Fruit fly (Drosophila melanogaster) whole organism, embryonic: ENCODE data around the gene Evi5.
A peak's percentile ranks its signal among the peaks of the same experiment; 100 is the strongest.

Experiments used
- Atf-2 ChIP-seq: fragments of 200-800 bp; sonication (Bioruptor generic); optimal IDR thresholded peaks from 2 replicates; lab custom pipeline; 2016; ENCODE audit warnings: missing biosample characterization, missing genetic modification characterization
- CG10959 ChIP-seq: fragments of 200-800 bp; sonication (Bioruptor generic); IDR thresholded peaks from 2 replicates; pipeline ENCODE4 v1.3.6; 2022; ENCODE audit warnings: missing biosample characterization, missing genetic modification characterization
- CG11723 ChIP-seq: fragments of 200-800 bp; sonication (Bioruptor generic); optimal IDR thresholded peaks from 2 replicates; lab custom pipeline; 2017; ENCODE audit warnings: missing biosample characterization, mild to moderate bottlenecking, missing genetic modification characterization
- CG12155 ChIP-seq: fragments of 200-800 bp; sonication (Bioruptor generic); optimal IDR thresholded peaks from 3 replicates; lab custom pipeline; 2016; ENCODE audit warnings: missing biosample characterization, missing genetic modification characterization
- CG12236 ChIP-seq: fragments of 200-800 bp; sonication (Bioruptor generic); optimal IDR thresholded peaks from 2 replicates; lab custom pipeline; 2016; ENCODE audit warnings: missing biosample characterization, missing genetic modification characterization
- CG12942 ChIP-seq: fragments of 200-800 bp; sonication (Bioruptor generic); optimal IDR thresholded peaks from 3 replicates; lab custom pipeline; 2016; ENCODE audit warnings: missing biosample characterization, missing genetic modification characterization
- CG13424 ChIP-seq: fragments of 200-800 bp; sonication (Bioruptor generic); optimal IDR thresholded peaks from 2 replicates; lab custom pipeline; 2019; ENCODE audit warnings: missing biosample characterization, mild to moderate bottlenecking, missing genetic modification characterization, moderate library complexity
- CG13894 ChIP-seq: fragments of 200-800 bp; sonication (Bioruptor generic); optimal IDR thresholded peaks from 3 replicates; lab custom pipeline; 2018; ENCODE audit warnings: missing biosample characterization, mild to moderate bottlenecking, missing genetic modification characterization, moderate library complexity
- CG15011 ChIP-seq: fragments of 200-800 bp; sonication (Bioruptor generic); optimal IDR thresholded peaks from 3 replicates; lab custom pipeline; 2018; ENCODE audit warnings: missing biosample characterization, mild to moderate bottlenecking, missing genetic modification characterization
- CG15479 ChIP-seq: fragments of 200-800 bp; sonication (Bioruptor generic); optimal IDR thresholded peaks from 3 replicates; lab custom pipeline; 2019; ENCODE audit warnings: missing biosample characterization, mild to moderate bottlenecking, missing genetic modification characterization, moderate library complexity
- CG15601 ChIP-seq: fragments of 200-800 bp; sonication (Bioruptor generic); optimal IDR thresholded peaks from 3 replicates; lab custom pipeline; 2019; ENCODE audit warnings: missing biosample characterization, mild to moderate bottlenecking, missing genetic modification characterization, moderate library complexity
- CG1603 ChIP-seq: fragments of 200-800 bp; sonication (Bioruptor generic); optimal IDR thresholded peaks from 2 replicates; lab custom pipeline; 2019; ENCODE audit warnings: missing biosample characterization, mild to moderate bottlenecking, missing genetic modification characterization, moderate library complexity
- CG16779 ChIP-seq: fragments of 200-800 bp; sonication (Bioruptor generic); IDR thresholded peaks from 2 replicates; pipeline ENCODE4 v1.3.6; 2022; ENCODE audit warnings: missing biosample characterization, missing genetic modification characterization
- CG17385 ChIP-seq: fragments of 200-800 bp; sonication (Bioruptor generic); optimal IDR thresholded peaks from 3 replicates; lab custom pipeline; 2018; ENCODE audit warnings: missing biosample characterization, mild to moderate bottlenecking, missing genetic modification characterization
- CG18476 ChIP-seq: fragments of 200-800 bp; sonication (Bioruptor generic); optimal IDR thresholded peaks from 2 replicates; lab custom pipeline; 2016; ENCODE audit warnings: missing biosample characterization, mild to moderate bottlenecking, missing genetic modification characterization
- CG31441 ChIP-seq: fragments of 200-800 bp; sonication (Bioruptor generic); IDR thresholded peaks from 2 replicates; pipeline ENCODE4 v1.3.6; 2022; ENCODE audit warnings: missing biosample characterization, missing genetic modification characterization
- CG32772 ChIP-seq: fragments of 200-800 bp; sonication (Bioruptor generic); IDR thresholded peaks from 2 replicates; pipeline ENCODE4 v1.3.6; 2022; ENCODE audit warnings: missing biosample characterization, missing genetic modification characterization
- CG42726 ChIP-seq: fragments of 200-800 bp; sonication (Bioruptor generic); IDR thresholded peaks from 2 replicates; pipeline ENCODE4 v1.3.6; 2022; ENCODE audit warnings: missing biosample characterization, missing genetic modification characterization; ENCODE audit not compliant: partially characterized antibody
- CG4404 ChIP-seq: fragments of 200-800 bp; sonication (Bioruptor generic); IDR thresholded peaks from 2 replicates; pipeline ENCODE4 v1.3.6; 2022; ENCODE audit warnings: missing biosample characterization, missing genetic modification characterization
- CG4730 ChIP-seq: fragments of 200-800 bp; sonication (Bioruptor generic); IDR thresholded peaks from 2 replicates; pipeline ENCODE4 v1.3.6; 2022; ENCODE audit warnings: missing biosample characterization, missing genetic modification characterization
- CG8290 ChIP-seq, 3 experiments: fragments of 200-800 bp; sonication (Bioruptor generic); optimal IDR thresholded peaks; 2 replicates each; lab custom pipeline; 2016 to 2019; ENCODE audit warnings: missing biosample characterization in 3 of 3, missing genetic modification characterization in 3 of 3, mild to moderate bottlenecking in 2 of 3, moderate library complexity in 1 of 3
- CG8478 ChIP-seq: fragments of >200 bp; optimal IDR thresholded peaks from 2 replicates; lab custom pipeline; 2018
- CG8765 ChIP-seq: fragments of 200-800 bp; sonication (Bioruptor generic); IDR thresholded peaks from 2 replicates; pipeline ENCODE4 v1.3.6; 2022; ENCODE audit warnings: missing biosample characterization, missing genetic modification characterization
- CG9876 ChIP-seq: fragments of 200-800 bp; sonication (Bioruptor generic); optimal IDR thresholded peaks from 2 replicates; lab custom pipeline; 2016; ENCODE audit warnings: missing biosample characterization, missing genetic modification characterization
- Camta ChIP-seq: fragments of 200-800 bp; sonication (Bioruptor generic); optimal IDR thresholded peaks from 2 replicates; lab custom pipeline; 2016; ENCODE audit warnings: missing biosample characterization, missing genetic modification characterization
- CkIIα-i1 ChIP-seq: fragments of 200-800 bp; sonication (Bioruptor generic); IDR thresholded peaks from 2 replicates; pipeline ENCODE4 v1.3.6; 2022; ENCODE audit warnings: missing biosample characterization, missing genetic modification characterization
- E2f2 ChIP-seq: fragments of 200-800 bp; sonication (Bioruptor generic); IDR thresholded peaks from 2 replicates; pipeline ENCODE4 v1.3.6; 2022; ENCODE audit warnings: missing biosample characterization, missing genetic modification characterization
- ERR ChIP-seq: fragments of 200-800 bp; sonication (Bioruptor generic); optimal IDR thresholded peaks from 2 replicates; lab custom pipeline; 2016; ENCODE audit warnings: missing biosample characterization, missing genetic modification characterization
- HLHmδ ChIP-seq: fragments of 200-800 bp; sonication (Bioruptor generic); optimal IDR thresholded peaks from 2 replicates; lab custom pipeline; 2018; ENCODE audit warnings: missing biosample characterization, mild to moderate bottlenecking, missing genetic modification characterization, moderate library complexity
- Hmr ChIP-seq: fragments of 200-800 bp; sonication (Bioruptor generic); optimal IDR thresholded peaks from 3 replicates; lab custom pipeline; 2017; ENCODE audit warnings: mild to moderate bottlenecking, missing biosample characterization, missing genetic modification reagents, missing genetic modification characterization
- Hmx ChIP-seq: fragments of 200-800 bp; sonication (Bioruptor generic); optimal IDR thresholded peaks from 2 replicates; lab custom pipeline; 2016; ENCODE audit warnings: missing biosample characterization, missing genetic modification characterization
- Nf-YB ChIP-seq: fragments of 200-800 bp; sonication (Bioruptor generic); optimal IDR thresholded peaks from 3 replicates; lab custom pipeline; 2019; ENCODE audit warnings: missing biosample characterization, mild to moderate bottlenecking, missing genetic modification characterization, moderate library complexity
- Rx ChIP-seq: fragments of 200-800 bp; sonication (Bioruptor generic); IDR thresholded peaks from 2 replicates; pipeline ENCODE4 v1.3.6; 2022; ENCODE audit warnings: missing biosample characterization, missing genetic modification characterization
- Trl ChIP-seq, 3 experiments: fragments of >200 bp in 2 of 3; fragments of 200-800 bp in 1 of 3; sonication (Bioruptor generic) in 1 of 3; optimal IDR thresholded peaks; 2 replicates in 1 of 3; 3 replicates in 2 of 3; lab custom pipeline; 2016 to 2017; ENCODE audit warnings: missing biosample characterization in 1 of 3, missing genetic modification characterization in 1 of 3
- ash1 ChIP-seq: fragments of 200-800 bp; sonication (Bioruptor generic); optimal IDR thresholded peaks from 2 replicates; lab custom pipeline; 2018; ENCODE audit warnings: missing biosample characterization, mild to moderate bottlenecking, missing genetic modification characterization
- az2 ChIP-seq: fragments of 200-800 bp; sonication (Bioruptor generic); optimal IDR thresholded peaks from 3 replicates; lab custom pipeline; 2016; ENCODE audit warnings: missing biosample characterization, missing genetic modification characterization
- cato ChIP-seq: fragments of 200-800 bp; sonication (Bioruptor generic); optimal IDR thresholded peaks from 2 replicates; lab custom pipeline; 2016; ENCODE audit warnings: missing biosample characterization, missing genetic modification characterization, borderline replicate concordance
- danr ChIP-seq: fragments of 200-800 bp; sonication (Bioruptor generic); IDR thresholded peaks from 2 replicates; pipeline ENCODE4 v1.3.6; 2022; ENCODE audit warnings: missing biosample characterization, missing genetic modification characterization
- dm ChIP-seq: fragments of 200-800 bp; sonication (Bioruptor generic); optimal IDR thresholded peaks from 3 replicates; lab custom pipeline; 2016; ENCODE audit warnings: missing biosample characterization, missing genetic modification characterization
- eve ChIP-seq, 2 experiments: fragments of >200 bp; optimal IDR thresholded peaks; 2 replicates each; lab custom pipeline; 2017; ENCODE audit warnings: missing biosample characterization in 2 of 2, missing genetic modification characterization in 2 of 2
- fd102C ChIP-seq: fragments of 200-800 bp; sonication (Bioruptor generic); optimal IDR thresholded peaks from 2 replicates; lab custom pipeline; 2018; ENCODE audit warnings: missing biosample characterization, mild to moderate bottlenecking, missing genetic modification characterization, moderate library complexity
- gce ChIP-seq: fragments of 200-800 bp; sonication (Bioruptor generic); IDR thresholded peaks from 3 replicates; pipeline ENCODE4 v1.3.6; 2022; ENCODE audit warnings: missing biosample characterization, missing genetic modification characterization
- gcm2 ChIP-seq: fragments of 200-800 bp; sonication (Bioruptor generic); optimal IDR thresholded peaks from 2 replicates; lab custom pipeline; 2016; ENCODE audit warnings: missing biosample characterization, missing genetic modification characterization
- lilli ChIP-seq: fragments of 200-800 bp; sonication (Bioruptor generic); optimal IDR thresholded peaks from 3 replicates; lab custom pipeline; 2016; ENCODE audit warnings: missing biosample characterization, missing genetic modification characterization
- prd ChIP-seq, 3 experiments: fragments of >200 bp in 2 of 3; fragments of 200-800 bp in 1 of 3; sonication (Bioruptor generic) in 1 of 3; optimal IDR thresholded peaks in 2 of 3; IDR thresholded peaks in 1 of 3; 2 replicates in 2 of 3; 3 replicates in 1 of 3; pipeline versions ENCODE4 v1.3.6 to Lab custom; 2017 to 2022; ENCODE audit warnings: missing biosample characterization in 1 of 3, missing genetic modification characterization in 1 of 3
- pum ChIP-seq: fragments of 200-800 bp; sonication (Bioruptor generic); optimal IDR thresholded peaks from 2 replicates; lab custom pipeline; 2016; ENCODE audit warnings: missing biosample characterization, missing genetic modification characterization
- run ChIP-seq: fragments of 200-800 bp; sonication (Bioruptor generic); optimal IDR thresholded peaks from 3 replicates; lab custom pipeline; 2018; ENCODE audit warnings: missing biosample characterization, mild to moderate bottlenecking, missing genetic modification characterization
- stc ChIP-seq: fragments of 200-800 bp; sonication (Bioruptor generic); IDR thresholded peaks from 2 replicates; pipeline ENCODE4 v1.3.6; 2022; ENCODE audit warnings: missing biosample characterization, missing genetic modification characterization
- vnd ChIP-seq: fragments of 200-800 bp; sonication (Bioruptor generic); IDR thresholded peaks from 3 replicates; pipeline ENCODE4 v1.3.6; 2022; ENCODE audit warnings: missing biosample characterization, missing genetic modification characterization; ENCODE audit not compliant: partially characterized antibody

Evi5 gene

DNA sequence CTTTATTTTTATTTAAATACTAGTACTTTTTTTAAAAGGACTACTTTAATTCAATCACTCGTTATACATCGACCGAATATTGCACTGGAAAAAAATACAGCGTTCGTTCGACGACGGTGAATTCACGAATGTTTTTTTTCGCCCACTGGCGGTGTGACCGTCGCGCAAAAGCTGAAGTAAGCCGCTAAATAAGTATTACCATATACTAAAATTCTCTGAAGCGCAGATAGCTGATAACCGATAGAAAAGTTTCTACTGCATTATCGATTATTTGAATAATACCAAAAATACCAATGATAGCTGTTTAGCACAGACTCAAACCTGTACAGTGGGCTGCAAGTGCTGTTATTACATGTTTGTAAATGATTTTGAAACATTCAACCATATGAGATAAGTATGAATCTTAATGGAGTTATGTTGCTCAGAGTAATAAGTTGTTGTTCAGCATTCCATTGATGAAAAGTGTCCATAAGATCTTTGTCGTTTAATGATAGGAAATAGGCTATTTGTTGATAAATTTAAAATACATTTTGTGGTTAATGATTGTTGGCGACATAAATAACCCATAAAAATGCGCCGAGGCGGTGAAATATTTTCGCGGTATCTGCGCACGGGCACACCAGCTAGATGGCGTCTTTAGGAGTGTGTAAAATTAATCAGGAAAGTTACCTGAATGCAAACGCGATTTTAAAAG, at the start of gene Evi5, which contains the start of gene HP5 (continued):
- TF ChIP-seq Atf-2 (GFP tag; lab: Kevin White, UChicago) (peak; percentile 30), run (tag; lab: Kevin White, UChicago) (no peak), Camta (GFP tag; lab: Kevin White, UChicago) (peak; percentile 46), pum (GFP tag; lab: Kevin White, UChicago) (peak; percentile 48), CG4730 (GFP tag; lab: Robert Waterston, UW) (peak; percentile 61; the same call in 1 of the 2 replicates), ash1 (GFP tag; lab: Kevin White, UChicago) (no peak), CG16779 (no peak), gcm2 (GFP tag; lab: Kevin White, UChicago) (no peak), Nf-YB (GFP tag; lab: Kevin White, UChicago) (no peak), danr (GFP tag; lab: Robert Waterston, UW) (peak; percentile 9; the same call in 1 of the 2 replicates), eve (GFP tag; optimal IDR thresholded peaks at IDR 0.05; lab: Kevin White, UChicago) (peak in 1 of 2 experiments; percentile 32), dm (GFP tag; lab: Kevin White, UChicago) (peak; percentile 28), gce (no peak), CG17385 (GFP tag; lab: Kevin White, UChicago) (no peak), CG42726 (0 out of 2 replicates have a peak, but pooled peaks have one; percentile 46), CG15601 (tag; lab: Kevin White, UChicago) (peak; percentile 59), cato (GFP tag; lab: Kevin White, UChicago) (no peak), CG1603 (tag; lab: Kevin White, UChicago) (peak; percentile 60), E2f2 (peak; percentile 53), Trl (optimal IDR thresholded peaks at IDR 0.05; lab: Kevin White, UChicago) (no peak), Trl (GFP tag; optimal IDR thresholded peaks at IDR 0.05; lab: Kevin White, UChicago) (peak; percentile 67), Hmr (GFP tag; lab: Kevin White, UChicago) (peak; percentile 72), ERR (GFP tag; lab: Kevin White, UChicago) (no peak), vnd (GFP tag; lab: Robert Waterston, UW) (peak; percentile 29; the same call in 1 of the 3 replicates), CG10959 (GFP tag; lab: Robert Waterston, UW) (no peak), CG13424 (peak; percentile 33), CG12942 (GFP tag; lab: Kevin White, UChicago) (peak; percentile 20), CG8478 (lab: Kevin White, UChicago) (no peak), CG31441 (no peak), CG13894 (tag; lab: Kevin White, UChicago) (peak; percentile 27), CG8765 (GFP tag; lab: Robert Waterston, UW) (peak; percentile 31), Rx (GFP tag; lab: Robert Waterston, UW) (peak; percentile 41), CG8290 (GFP tag; optimal IDR thresholded peaks at IDR 0.05; lab: Kevin White, UChicago) (peak; percentile 23), CG8290 (tag; optimal IDR thresholded peaks at IDR 0.05; lab: Kevin White, UChicago) (peak in 1 of 2 experiments; percentile 51), CkIIα-i1 (GFP tag; lab: Robert Waterston, UW) (no peak), CG11723 (no peak), CG32772 (peak; percentile 72), Hmx (GFP tag; lab: Kevin White, UChicago) (no peak), az2 (no peak), CG9876 (no peak), lilli (peak; percentile 84), CG12236 (GFP tag; lab: Kevin White, UChicago) (no peak), CG4404 (GFP tag; lab: Robert Waterston, UW) (peak; percentile 64), CG12155 (GFP tag; lab: Kevin White, UChicago) (peak; percentile 44), prd (optimal IDR thresholded peaks at IDR 0.05; lab: Kevin White, UChicago) (no peak), prd (GFP tag; IDR thresholded peaks at IDR 0.05; lab: Robert Waterston, UW) (peak; percentile 80), CG18476 (GFP tag; lab: Kevin White, UChicago) (peak; percentile 10), CG15479 (no peak), fd102C (GFP tag; lab: Kevin White, UChicago) (no peak), stc (GFP tag; lab: Robert Waterston, UW) (no peak), CG15011 (GFP tag; lab: Kevin White, UChicago) (no peak), HLHmδ (GFP tag; lab: Kevin White, UChicago) (no peak)
